Fruit fly (Drosophila melanogaster): ENCODE results near the gene Caf1-180.

Caf1-180 gene

dm6 chrX:8561404-8562397 is 44.4 kb downstream of the Caf1-180 start (continued):
- TF ChIP-seq CG18476 (GFP tag; optimal IDR thresholded peaks at IDR 0.05): peak; percentile 8
- peak; percentile 43 for TF ChIP-seq MTF-1 (GFP tag; optimal IDR thresholded peaks at IDR 0.05; ENCODE audit: borderline replicate concordance)
- peak; percentile 21 for TF ChIP-seq CG4328 (GFP tag; optimal IDR thresholded peaks at IDR 0.05)
- no peak for TF ChIP-seq CG12155 (GFP tag; optimal IDR thresholded peaks at IDR 0.05)
- peak; percentile 12 for TF ChIP-seq Fer1 (GFP tag; optimal IDR thresholded peaks at IDR 0.05)
- TF ChIP-seq tll (GFP tag; optimal IDR thresholded peaks at IDR 0.05): no peak
- no peak for TF ChIP-seq Mad (GFP tag; optimal IDR thresholded peaks at IDR 0.05)
- no peak for TF ChIP-seq Six4 (GFP tag; optimal IDR thresholded peaks at IDR 0.05)
- TF ChIP-seq dati (GFP tag; IDR thresholded peaks at IDR 0.05): no peak
- TF ChIP-seq CG31441 (GFP tag; IDR thresholded peaks at IDR 0.05): no peak; the same call in 1 of the 2 replicates
- TF ChIP-seq CG7372 (GFP tag; IDR thresholded peaks at IDR 0.05): no peak
- no peak for TF ChIP-seq Lhr (GFP tag; optimal IDR thresholded peaks at IDR 0.05)
- peak; percentile 33 for TF ChIP-seq pum (GFP tag; optimal IDR thresholded peaks at IDR 0.05)
- no peak for TF ChIP-seq CG31365 (tag; optimal IDR thresholded peaks at IDR 0.05)
- TF ChIP-seq pfk (GFP tag; optimal IDR thresholded peaks at IDR 0.05): no peak
- peak; percentile 11 for TF ChIP-seq CG18764 (GFP tag; optimal IDR thresholded peaks at IDR 0.05)
- TF ChIP-seq CG2712 (tag; optimal IDR thresholded peaks at IDR 0.05): peak; percentile 0
- no peak for TF ChIP-seq CG1647 (GFP tag; optimal IDR thresholded peaks at IDR 0.05)
- TF ChIP-seq Doc2 (GFP tag; IDR thresholded peaks at IDR 0.05): no peak
- TF ChIP-seq emc (GFP tag; optimal IDR thresholded peaks at IDR 0.05): no peak
- no peak for TF ChIP-seq CG14860 (GFP tag; IDR thresholded peaks at IDR 0.05; ENCODE audit: partially characterized antibody)
- TF ChIP-seq CHES-1-like (GFP tag; optimal IDR thresholded peaks at IDR 0.05): peak; percentile 16
- TF ChIP-seq CG4820 (GFP tag; optimal IDR thresholded peaks at IDR 0.05): peak; percentile 41
- no peak for TF ChIP-seq CG17802 (tag; optimal IDR thresholded peaks at IDR 0.05)
- no peak for TF ChIP-seq CG15011 (GFP tag; optimal IDR thresholded peaks at IDR 0.05)
- TF ChIP-seq Meics (GFP tag; optimal IDR thresholded peaks at IDR 0.05): peak; percentile 39
- TF ChIP-seq Taf1 (GFP tag; IDR thresholded peaks at IDR 0.05): no peak
- no peak for TF ChIP-seq Neu2 (GFP tag; optimal IDR thresholded peaks at IDR 0.05; ENCODE audit: borderline replicate concordance)
- no peak for TF ChIP-seq CG10274 (GFP tag; optimal IDR thresholded peaks at IDR 0.05)
- no peak for TF ChIP-seq dan (GFP tag; IDR thresholded peaks at IDR 0.05)
- TF ChIP-seq Sin3A (optimal IDR thresholded peaks at IDR 0.05): peak; percentile 23
- no peak for TF ChIP-seq pb (GFP tag; optimal IDR thresholded peaks at IDR 0.05)
- peak; percentile 51 for TF ChIP-seq bigmax (GFP tag; optimal IDR thresholded peaks at IDR 0.05)
- TF ChIP-seq sc (optimal IDR thresholded peaks at IDR 0.05): no peak
- TF ChIP-seq sc (GFP tag; optimal IDR thresholded peaks at IDR 0.05): no peak
- no peak for TF ChIP-seq CG18262 (tag; optimal IDR thresholded peaks at IDR 0.05)
- peak; percentile 34 for TF ChIP-seq CG12071 (GFP tag; optimal IDR thresholded peaks at IDR 0.05)
- no peak for TF ChIP-seq BtbVII (GFP tag; optimal IDR thresholded peaks at IDR 0.05)
- TF ChIP-seq Deaf1 (tag; optimal IDR thresholded peaks at IDR 0.05): no peak
- TF ChIP-seq tna (GFP tag; IDR thresholded peaks at IDR 0.05; ENCODE audit: partially characterized antibody): 0 out of 2 replicates have a peak, but pooled peaks have one; percentile 32
- TF ChIP-seq CG8944 (GFP tag; optimal IDR thresholded peaks at IDR 0.05): no peak
- TF ChIP-seq CG32767 (GFP tag; IDR thresholded peaks at IDR 0.05): no peak
- TF ChIP-seq wek (GFP tag; optimal IDR thresholded peaks at IDR 0.05): peak; percentile 34
- peak; percentile 56 for TF ChIP-seq CG8281 (tag; optimal IDR thresholded peaks at IDR 0.05)
- TF ChIP-seq H15 (GFP tag; IDR thresholded peaks at IDR 0.05): no peak
- TF ChIP-seq CG11247 (GFP tag; IDR thresholded peaks at IDR 0.05): peak; percentile 47
- no peak; the same call in 1 of the 2 replicates for TF ChIP-seq Awh (GFP tag; IDR thresholded peaks at IDR 0.05)
- no peak for TF ChIP-seq Hr39 (optimal IDR thresholded peaks at IDR 0.05)
- TF ChIP-seq Fer3 (tag; optimal IDR thresholded peaks at IDR 0.05): peak; percentile 9
